Worm (Caenorhabditis elegans) whole organism, early embryonic: Measurements from ENCODE around the gene emb-27.

Experiments
- B0310.2 ChIP-seq: sonication (generic microtip); optimal IDR thresholded peaks from 2 replicates; lab custom pipeline; 2016; ENCODE audit warnings: mild to moderate bottlenecking, missing genetic modification characterization, missing compliant biosample characterization
- aly-1 ChIP-seq: sonication (generic microtip); optimal IDR thresholded peaks from 2 replicates; lab custom pipeline; 2016; ENCODE audit warnings: missing genetic modification characterization, missing compliant biosample characterization
- ama-1 ChIP-seq: fragments of 150-350 bp; optimal IDR thresholded peaks from 2 replicates; lab custom pipeline; 2014
- ceh-36 ChIP-seq: sonication (generic microtip); optimal IDR thresholded peaks from 2 replicates; lab custom pipeline; 2016; ENCODE audit warnings: missing genetic modification characterization, inconsistent platforms, missing compliant biosample characterization
- hmbx-1 ChIP-seq: sonication (generic microtip); optimal IDR thresholded peaks from 2 replicates; lab custom pipeline; 2016; ENCODE audit warnings: mild to moderate bottlenecking, missing genetic modification characterization, missing compliant biosample characterization
- hnd-1 ChIP-seq: sonication (generic microtip); optimal IDR thresholded peaks from 2 replicates; lab custom pipeline; 2016; ENCODE audit warnings: missing genetic modification characterization, missing compliant biosample characterization

DNA sequence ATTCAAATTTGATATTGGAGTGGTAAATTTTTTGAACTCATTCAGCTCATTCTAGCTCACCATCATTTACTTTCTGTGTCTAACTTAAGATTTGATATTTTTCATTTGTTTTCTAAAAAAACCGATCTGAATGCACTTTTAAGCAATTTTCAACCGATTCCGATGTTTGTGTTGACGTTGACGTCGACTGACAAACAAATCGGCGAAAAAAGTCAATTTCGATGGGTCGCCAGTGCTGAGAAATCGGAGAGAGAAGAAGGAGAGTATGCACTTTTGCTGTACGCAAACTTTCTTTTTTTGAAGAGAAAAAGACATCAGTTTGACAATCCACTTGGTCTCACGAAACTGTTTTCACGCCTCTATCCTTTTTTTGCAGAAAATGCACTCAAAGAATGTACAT, 36.5 kb downstream of the emb-27 start:
- no peak for TF ChIP-seq ceh-36 (tag; lab: Kevin White, UChicago)
- TF ChIP-seq aly-1 = no peak
- TF ChIP-seq B0310.2 (tag; lab: Kevin White, UChicago) = no peak
- no peak for TF ChIP-seq hnd-1 (tag; lab: Kevin White, UChicago)
- TF ChIP-seq ama-1 = no peak
- TF ChIP-seq hmbx-1 = no peak
